Worm (Caenorhabditis elegans) whole organism, L4/young adult: Measurements from ENCODE around the gene F31F7.2.

Source experiments
- W03F9.2 ChIP-seq: fragments of 150-350 bp; optimal IDR thresholded peaks from 2 replicates; lab custom pipeline; 2014; ENCODE audit warnings: missing biosample characterization, missing genetic modification characterization
- dao-5 ChIP-seq: sonication (generic microtip); optimal IDR thresholded peaks from 2 replicates; lab custom pipeline; 2016; ENCODE audit warnings: missing genotype, missing genetic modification characterization, moderate library complexity, missing compliant biosample characterization
- him-1 ChIP-seq: sonication (generic microtip); optimal IDR thresholded peaks from 2 replicates; lab custom pipeline; 2016; ENCODE audit warnings: missing genotype, missing genetic modification reagents, missing genetic modification characterization, missing compliant biosample characterization

- TF ChIP-seq dao-5 (tag; lab: Kevin White, UChicago) (no peak), W03F9.2 (tag; lab: Kevin White, UChicago) (no peak), him-1 (tag; lab: Kevin White, UChicago) (no peak)
These were observed 52.2 kb downstream of the F31F7.2 start for ce11 chrV:6322749-6323367.
